Fruit fly (Drosophila melanogaster) whole organism, wandering third instar larva: ENCODE measurements around the gene CG43993.

Experiments
- Abd-B ChIP-seq: fragments of >200 bp; optimal IDR thresholded peaks from 2 replicates; lab custom pipeline; 2017; ENCODE audit warnings: missing biosample characterization, missing genetic modification characterization
- CG32264 ChIP-seq: fragments of 200-800 bp; sonication (Bioruptor generic); optimal IDR thresholded peaks from 2 replicates; lab custom pipeline; 2016; ENCODE audit warnings: missing biosample characterization, missing genetic modification characterization
- CrebA ChIP-seq: fragments of 200-800 bp; sonication (Bioruptor generic); optimal IDR thresholded peaks from 2 replicates; lab custom pipeline; 2016; ENCODE audit warnings: missing biosample characterization, mild to moderate bottlenecking, missing genetic modification characterization, borderline replicate concordance
- Dfd ChIP-seq: fragments of >200 bp; optimal IDR thresholded peaks from 2 replicates; lab custom pipeline; 2017; ENCODE audit warnings: missing biosample characterization, missing genetic modification characterization
- Dif ChIP-seq: fragments of 200-275, 200-300 bp; sonication (Bioruptor generic); optimal IDR thresholded peaks from 2 replicates; lab custom pipeline; 2018; ENCODE audit warnings: missing biosample characterization, missing genetic modification characterization; ENCODE audit not compliant: partially characterized antibody
- GATAd ChIP-seq: sonication (Bioruptor generic); optimal IDR thresholded peaks from 2 replicates; lab custom pipeline; 2016; ENCODE audit warnings: missing biosample characterization, missing genetic modification characterization
- Hnf4 ChIP-seq: fragments of 200-800 bp; sonication (Bioruptor generic); optimal IDR thresholded peaks from 2 replicates; lab custom pipeline; 2016; ENCODE audit warnings: missing biosample characterization, mild to moderate bottlenecking, missing genetic modification characterization
- Hr83 ChIP-seq: fragments of 200-300 bp; sonication (Bioruptor generic); optimal IDR thresholded peaks from 2 replicates; lab custom pipeline; 2016; ENCODE audit warnings: missing biosample characterization, mild to moderate bottlenecking, missing genetic modification characterization, moderate library complexity; ENCODE audit not compliant: poor library complexity, severe bottlenecking
- Jra ChIP-seq: sonication (Bioruptor generic); optimal IDR thresholded peaks from 2 replicates; lab custom pipeline; 2016; ENCODE audit warnings: missing biosample characterization, missing genetic modification characterization
- Mio ChIP-seq: sonication (Bioruptor generic); optimal IDR thresholded peaks from 2 replicates; lab custom pipeline; 2016; ENCODE audit warnings: missing biosample characterization, missing genetic modification characterization
- Myc ChIP-seq: fragments of >200 bp; optimal IDR thresholded peaks from 2 replicates; lab custom pipeline; 2017
- N ChIP-seq: fragments of >200 bp; optimal IDR thresholded peaks from 2 replicates; lab custom pipeline; 2018; ENCODE audit warnings: missing biosample characterization, missing external identifiers, missing genetic modification characterization
- OdsH ChIP-seq: fragments of 200-800 bp; sonication (Bioruptor generic); optimal IDR thresholded peaks from 2 replicates; lab custom pipeline; 2016; ENCODE audit warnings: missing biosample characterization, mild to moderate bottlenecking, missing genetic modification characterization
- Rel ChIP-seq, 2 experiments: fragments of 200-800 bp; sonication (Bioruptor generic) in 1 of 2; optimal IDR thresholded peaks; 2 replicates in 1 of 2; 3 replicates in 1 of 2; lab custom pipeline; 2016 to 2019; ENCODE audit warnings: mild to moderate bottlenecking in 2 of 2, missing biosample characterization in 2 of 2, missing genetic modification characterization in 2 of 2, moderate library complexity in 1 of 2
- Sp1 ChIP-seq: fragments of 200-800 bp; sonication (Bioruptor generic); optimal IDR thresholded peaks from 3 replicates; lab custom pipeline; 2019; ENCODE audit warnings: missing biosample characterization, mild to moderate bottlenecking, missing genetic modification characterization, moderate library complexity
- Vsx2 ChIP-seq: fragments of 200-300, 225-300 bp; sonication (Bioruptor generic); optimal IDR thresholded peaks from 2 replicates; lab custom pipeline; 2018; ENCODE audit warnings: missing biosample characterization, missing genetic modification characterization; ENCODE audit not compliant: partially characterized antibody
- brk ChIP-seq: fragments of 200-800 bp; sonication (Bioruptor generic); optimal IDR thresholded peaks from 2 replicates; lab custom pipeline; 2016; ENCODE audit warnings: missing biosample characterization, mild to moderate bottlenecking, missing genetic modification characterization
- dl ChIP-seq, 2 experiments: fragments of 175-275, 200-275 bp in 1 of 2; fragments of 200-275 bp in 1 of 2; sonication (Bioruptor generic); optimal IDR thresholded peaks; lab custom pipeline; 2018; ENCODE audit warnings: mild to moderate bottlenecking in 2 of 2, missing biosample characterization in 2 of 2, missing genetic modification characterization in 2 of 2, moderate library complexity in 2 of 2; ENCODE audit not compliant: partially characterized antibody in 2 of 2, insufficient read depth in 1 of 2
- dmrt93B ChIP-seq: fragments of 200-800 bp; sonication (Bioruptor generic); optimal IDR thresholded peaks from 2 replicates; lab custom pipeline; 2018; ENCODE audit warnings: missing biosample characterization, mild to moderate bottlenecking, missing genetic modification characterization
- dsf ChIP-seq: sonication (Bioruptor generic); optimal IDR thresholded peaks from 2 replicates; lab custom pipeline; 2016; ENCODE audit warnings: missing biosample characterization, missing genetic modification characterization, borderline replicate concordance
- ey ChIP-seq: fragments of 200-800 bp; sonication (Bioruptor generic); optimal IDR thresholded peaks from 2 replicates; lab custom pipeline; 2016; ENCODE audit warnings: missing biosample characterization, missing genetic modification characterization
- foxo ChIP-seq, 2 experiments: fragments of 200-800 bp; sonication (Bioruptor generic); optimal IDR thresholded peaks; 2 replicates in 1 of 2; 3 replicates in 1 of 2; lab custom pipeline; 2016 to 2017; ENCODE audit warnings: missing biosample characterization in 2 of 2, missing genetic modification characterization in 2 of 2
- fru ChIP-seq: fragments of 200-800 bp; sonication (Bioruptor generic); optimal IDR thresholded peaks from 3 replicates; lab custom pipeline; 2016; ENCODE audit warnings: missing biosample characterization, mild to moderate bottlenecking, missing genetic modification characterization
- h ChIP-seq: fragments of 200-800 bp; sonication (Bioruptor generic); optimal IDR thresholded peaks from 3 replicates; lab custom pipeline; 2016; ENCODE audit warnings: missing biosample characterization, mild to moderate bottlenecking, missing genetic modification characterization
- jim ChIP-seq: fragments of 175-275, 200-325 bp; sonication (Bioruptor generic); optimal IDR thresholded peaks from 2 replicates; lab custom pipeline; 2016; ENCODE audit warnings: missing biosample characterization, mild to moderate bottlenecking, missing genetic modification characterization
- lola ChIP-seq: fragments of >200 bp; optimal IDR thresholded peaks from 2 replicates; lab custom pipeline; 2017; ENCODE audit warnings: missing biosample characterization, missing genetic modification characterization
- pan ChIP-seq: fragments of >200 bp; optimal IDR thresholded peaks from 2 replicates; lab custom pipeline; 2017
- psq ChIP-seq: fragments of 200-800 bp; sonication (Bioruptor generic); optimal IDR thresholded peaks from 3 replicates; lab custom pipeline; 2017; ENCODE audit warnings: missing biosample characterization, mild to moderate bottlenecking, missing genetic modification characterization, moderate library complexity
- sage ChIP-seq: fragments of 200-800 bp; sonication (Bioruptor generic); optimal IDR thresholded peaks from 2 replicates; lab custom pipeline; 2016; ENCODE audit warnings: missing biosample characterization, mild to moderate bottlenecking, missing genetic modification characterization
- sv ChIP-seq: fragments of 200-800 bp; sonication (Bioruptor generic); optimal IDR thresholded peaks from 3 replicates; lab custom pipeline; 2016; ENCODE audit warnings: missing biosample characterization, missing genetic modification characterization
- usp ChIP-seq: fragments of >200 bp; optimal IDR thresholded peaks from 2 replicates; lab custom pipeline; 2017; ENCODE audit warnings: missing biosample characterization, missing genetic modification characterization
- woc ChIP-seq: sonication (Bioruptor generic); optimal IDR thresholded peaks from 2 replicates; lab custom pipeline; 2016; ENCODE audit warnings: missing biosample characterization, mild to moderate bottlenecking, missing genetic modification characterization

The CG43993 gene

DNA sequence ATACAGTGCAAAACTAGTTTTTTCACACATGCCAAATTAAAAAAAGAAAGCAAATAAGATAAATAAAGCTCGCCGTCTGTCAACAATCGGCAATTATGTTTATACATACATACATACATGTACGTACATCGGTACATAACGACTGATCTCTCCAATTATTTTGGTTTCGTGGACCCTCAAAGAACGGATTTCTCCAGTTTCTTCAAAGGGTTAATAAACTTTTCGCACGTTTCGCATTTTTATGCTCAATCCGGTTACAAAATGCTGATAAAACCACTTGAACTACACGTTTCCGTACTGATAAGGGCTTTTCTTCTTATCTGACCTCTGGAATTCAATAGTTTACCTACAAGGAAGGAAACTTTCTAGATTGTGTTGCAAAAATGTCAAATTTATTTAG, 28.9 kb upstream of the CG43993 start:
- TF ChIP-seq usp (GFP tag; lab: Kevin White, UChicago) (no peak), Abd-B (no peak), jim (GFP tag; lab: Kevin White, UChicago) (no peak), dmrt93B (GFP tag; lab: Kevin White, UChicago) (no peak), GATAd (GFP tag; lab: Kevin White, UChicago) (no peak), Hr83 (GFP tag; lab: Kevin White, UChicago) (no peak), CrebA (GFP tag; lab: Kevin White, UChicago) (no peak), lola (no peak), Hnf4 (no peak), Sp1 (GFP tag; lab: Kevin White, UChicago) (no peak), brk (GFP tag; lab: Kevin White, UChicago) (no peak), sv (no peak), fru (GFP tag; lab: Kevin White, UChicago) (no peak), h (GFP tag; lab: Kevin White, UChicago) (no peak), pan (lab: Kevin White, UChicago) (no peak), Mio (GFP tag; lab: Kevin White, UChicago) (no peak), dl (GFP tag; optimal IDR thresholded peaks at IDR 0.05; lab: Kevin White, UChicago; ENCODE audit: insufficient read depth in 1 of 2, partially characterized antibody in 2 of 2) (no peak)
- TF ChIP-seq, all 38 proteins: peak for 0

DNA sequence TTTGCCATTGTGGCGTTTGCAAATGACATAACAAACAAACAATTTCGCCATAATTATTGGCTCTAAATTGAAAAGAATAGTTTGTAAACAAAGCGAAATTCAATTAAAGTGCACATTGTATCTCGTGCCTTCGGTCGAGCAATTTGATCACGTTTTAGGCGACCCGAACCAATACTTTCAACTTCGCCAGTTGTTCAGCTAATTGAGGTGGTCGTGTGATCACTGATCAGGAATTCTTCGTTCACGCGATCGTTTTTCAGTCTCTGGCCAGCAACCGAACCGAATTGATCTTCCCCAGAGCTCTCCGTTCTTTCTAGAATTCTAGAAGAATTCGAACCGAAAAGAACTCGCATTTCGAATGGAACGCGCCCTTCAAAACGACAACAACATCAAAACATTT, 28.2 kb upstream of the CG43993 start:
- TF ChIP-seq sv (no peak), Abd-B (no peak), GATAd (GFP tag; lab: Kevin White, UChicago) (no peak), sage (GFP tag; lab: Kevin White, UChicago) (no peak), dsf (GFP tag; lab: Kevin White, UChicago) (no peak), CrebA (GFP tag; lab: Kevin White, UChicago) (no peak), Jra (GFP tag; lab: Kevin White, UChicago) (no peak), pan (lab: Kevin White, UChicago) (no peak), fru (GFP tag; lab: Kevin White, UChicago) (no peak), Dif (GFP tag; lab: Kevin White, UChicago) (no peak), Mio (GFP tag; lab: Kevin White, UChicago) (no peak), Myc (no peak), CG32264 (no peak), Sp1 (GFP tag; lab: Kevin White, UChicago) (no peak), lola (no peak), ey (no peak), psq (GFP tag; lab: Kevin White, UChicago) (no peak)

DNA sequence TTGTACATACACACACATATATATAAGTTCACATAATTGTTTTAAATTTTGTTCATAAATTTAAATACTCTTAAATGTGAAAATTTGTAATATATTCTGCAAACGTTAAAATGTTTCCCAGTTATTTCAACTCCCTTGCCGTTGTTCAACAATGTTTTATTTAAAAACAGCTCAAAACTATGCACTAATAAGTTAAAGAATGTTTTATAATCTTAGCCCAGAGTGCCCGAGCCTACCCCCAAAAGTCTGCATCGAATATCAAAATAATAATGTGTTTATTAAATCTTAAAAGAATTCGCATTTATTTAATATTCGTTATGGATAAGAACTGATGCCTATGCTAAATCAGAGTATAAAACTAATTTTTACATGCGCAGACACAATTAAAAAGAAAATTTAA, 24.4 kb upstream of the CG43993 start:
- TF ChIP-seq Rel (GFP tag; optimal IDR thresholded peaks at IDR 0.05; lab: Kevin White, UChicago) (no peak), Rel (tag; optimal IDR thresholded peaks at IDR 0.05; lab: Kevin White, UChicago) (no peak), Myc (peak; percentile 73), Vsx2 (GFP tag; lab: Kevin White, UChicago) (peak; percentile 69), N (peak; percentile 68), sage (GFP tag; lab: Kevin White, UChicago) (peak; percentile 5)
- TF ChIP-seq, all 38 proteins: peak for 4

DNA sequence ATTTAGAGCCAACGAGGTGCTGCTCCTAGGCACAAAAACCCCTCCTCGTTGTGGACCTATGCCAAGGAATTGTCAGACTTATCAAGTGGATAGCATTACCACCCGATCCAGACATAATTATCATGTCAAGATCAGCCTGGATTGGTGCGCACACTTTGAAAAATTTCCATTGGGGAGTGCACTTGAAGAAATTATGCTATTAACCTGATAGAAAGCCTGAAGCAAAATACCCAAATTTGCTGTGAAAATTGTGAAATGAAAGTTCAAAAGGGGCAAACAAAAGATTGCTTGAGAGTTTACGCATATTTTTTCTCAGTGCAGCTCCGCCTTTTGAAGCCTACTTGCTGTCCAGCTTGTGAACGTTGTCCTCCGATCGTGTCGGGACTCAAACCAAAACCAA, 18.7 kb upstream of the CG43993 start:
- TF ChIP-seq brk (GFP tag; lab: Kevin White, UChicago): no peak
- no peak for TF ChIP-seq dmrt93B (GFP tag; lab: Kevin White, UChicago)
- no peak for TF ChIP-seq Jra (GFP tag; lab: Kevin White, UChicago)
- no peak for TF ChIP-seq Rel (GFP tag; optimal IDR thresholded peaks at IDR 0.05; lab: Kevin White, UChicago)
- TF ChIP-seq Rel (tag; optimal IDR thresholded peaks at IDR 0.05; lab: Kevin White, UChicago): no peak
- no peak for TF ChIP-seq Sp1 (GFP tag; lab: Kevin White, UChicago)
- TF ChIP-seq Abd-B: no peak
- TF ChIP-seq Dfd (GFP tag; lab: Kevin White, UChicago): no peak
- no peak for TF ChIP-seq sage (GFP tag; lab: Kevin White, UChicago)
- TF ChIP-seq N: no peak
- TF ChIP-seq h (GFP tag; lab: Kevin White, UChicago): peak; percentile 76
- peak; percentile 11 for TF ChIP-seq ey
- peak; percentile 40 for TF ChIP-seq fru (GFP tag; lab: Kevin White, UChicago)
- TF ChIP-seq dsf (GFP tag; lab: Kevin White, UChicago): no peak
- no peak for TF ChIP-seq GATAd (GFP tag; lab: Kevin White, UChicago)
- TF ChIP-seq woc (GFP tag; lab: Kevin White, UChicago): peak; percentile 1
- TF ChIP-seq usp (GFP tag; lab: Kevin White, UChicago): no peak
- peak; percentile 18 for TF ChIP-seq OdsH (GFP tag; lab: Kevin White, UChicago)
- TF ChIP-seq foxo (GFP tag; optimal IDR thresholded peaks at IDR 0.05; lab: Kevin White, UChicago): peak in 1 of 2 experiments; percentile 36
